Worm (Caenorhabditis elegans): Measurements from ENCODE around the gene eif-2Bgamma.

DNA sequence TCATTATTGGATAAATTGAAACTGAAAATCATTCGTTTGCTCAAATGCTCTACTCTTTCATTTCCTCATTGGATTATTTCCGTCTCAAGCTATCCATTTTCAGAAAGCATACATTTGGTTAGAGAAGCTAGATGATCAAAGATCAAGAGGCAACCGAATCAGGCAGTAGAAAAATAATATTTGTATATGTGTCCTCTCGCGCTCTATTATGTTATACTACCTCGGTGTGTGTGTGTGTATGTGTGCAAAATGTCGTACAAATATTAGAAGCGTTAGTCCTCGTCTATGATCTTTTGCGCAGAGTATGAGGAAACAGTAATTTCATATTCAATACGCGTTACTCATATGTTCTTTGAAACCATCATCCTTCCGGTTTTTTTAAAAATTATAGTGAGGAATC lies 30.4 kb downstream of the eif-2Bgamma start:
- no peak for TF ChIP-seq F49E8.2 (tag; optimal IDR thresholded peaks at IDR 0.05; ENCODE audit: borderline replicate concordance)
- no peak for TF ChIP-seq mep-1 (tag; optimal IDR thresholded peaks at IDR 0.05)
- no peak for TF ChIP-seq ceh-82 (tag; optimal IDR thresholded peaks at IDR 0.05)
- no peak for TF ChIP-seq sdz-12 (GFP tag; optimal IDR thresholded peaks at IDR 0.05)
- TF ChIP-seq zip-11 (GFP tag; IDR thresholded peaks at IDR 0.05), result no peak
- TF ChIP-seq nhr-237 (tag; optimal IDR thresholded peaks at IDR 0.05), result no peak
- TF ChIP-seq lin-38 (GFP tag; IDR thresholded peaks at IDR 0.05), result no peak
